Worm (Caenorhabditis elegans): Measurements from ENCODE around the gene F38H4.4.
A peak's percentile ranks its signal among the peaks of the same experiment; 100 is the strongest.

DNA sequence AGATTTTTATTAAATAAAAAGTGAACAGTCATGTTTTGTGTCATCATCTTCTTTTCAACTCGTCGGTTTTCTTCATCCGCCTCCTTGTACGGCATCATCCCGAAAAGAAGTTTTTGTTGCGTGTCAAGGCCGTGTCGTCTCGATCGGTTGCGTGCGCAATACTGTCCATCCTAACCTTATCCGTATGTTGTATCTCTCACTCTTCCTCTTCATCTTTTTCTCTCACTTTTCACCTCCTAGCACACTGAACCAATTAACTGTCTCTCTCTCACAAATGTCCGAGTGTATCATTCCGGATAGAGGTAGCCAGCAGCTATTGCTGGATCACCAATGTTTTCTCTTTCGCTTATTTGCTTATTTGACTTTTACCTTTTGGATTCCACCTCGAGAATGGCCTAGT is 35.4 kb downstream of the F38H4.4 start:
- TF ChIP-seq elt-3 (tag; optimal IDR thresholded peaks at IDR 0.05) (peak in 1 of 6 experiments; percentile 6), hlh-4 (tag; optimal IDR thresholded peaks at IDR 0.05) (no peak), ceh-63 (GFP tag; optimal IDR thresholded peaks at IDR 0.05) (no peak), mep-1 (tag; optimal IDR thresholded peaks at IDR 0.05) (peak; percentile 3), ama-1 (optimal IDR thresholded peaks at IDR 0.05) (no peak), fkh-10 (GFP tag; optimal IDR thresholded peaks at IDR 0.05) (no peak), sox-4 (tag; optimal IDR thresholded peaks at IDR 0.05) (no peak), lin-35 (GFP tag; optimal IDR thresholded peaks at IDR 0.05) (no peak), jun-1 (tag; optimal IDR thresholded peaks at IDR 0.05) (no peak), ztf-11 (tag; optimal IDR thresholded peaks at IDR 0.05) (no peak), ceh-88 (GFP tag; IDR thresholded peaks at IDR 0.05) (no peak), egl-27 (tag; optimal IDR thresholded peaks at IDR 0.05) (no peak), aly-2 (tag; optimal IDR thresholded peaks at IDR 0.05) (no peak), ztf-4 (tag; optimal IDR thresholded peaks at IDR 0.05) (no peak)

All from whole organism, L1 larva.